Worm (Caenorhabditis elegans) whole organism, midembryonic: ENCODE measurements around the gene C04F5.2.

Experiments
- T22C8.4 ChIP-seq: fragments of 200-800 bp; sonication (Bioruptor generic); IDR thresholded peaks from 2 replicates; pipeline ENCODE4 v1.3.6; 2022; ENCODE audit warnings: missing genetic modification characterization, missing compliant biosample characterization
- med-1 ChIP-seq: sonication (generic microtip); optimal IDR thresholded peaks from 2 replicates; lab custom pipeline; 2017; ENCODE audit warnings: missing genetic modification characterization, mild to moderate bottlenecking, missing compliant biosample characterization, antibody characterized with exemption, missing genetic modification reagents; ENCODE audit not compliant: insufficient read depth
- tab-1 ChIP-seq: fragments of 200-800 bp; sonication (Bioruptor generic); IDR thresholded peaks from 2 replicates; pipeline ENCODE4 v1.3.6; 2022; ENCODE audit warnings: missing genetic modification characterization, missing compliant biosample characterization
- ztf-23 ChIP-seq: fragments of 200-800 bp; sonication (Bioruptor generic); IDR thresholded peaks from 2 replicates; pipeline ENCODE4 v1.3.6; 2022; ENCODE audit warnings: missing genetic modification reagents, missing genetic modification characterization, missing compliant biosample characterization

DNA sequence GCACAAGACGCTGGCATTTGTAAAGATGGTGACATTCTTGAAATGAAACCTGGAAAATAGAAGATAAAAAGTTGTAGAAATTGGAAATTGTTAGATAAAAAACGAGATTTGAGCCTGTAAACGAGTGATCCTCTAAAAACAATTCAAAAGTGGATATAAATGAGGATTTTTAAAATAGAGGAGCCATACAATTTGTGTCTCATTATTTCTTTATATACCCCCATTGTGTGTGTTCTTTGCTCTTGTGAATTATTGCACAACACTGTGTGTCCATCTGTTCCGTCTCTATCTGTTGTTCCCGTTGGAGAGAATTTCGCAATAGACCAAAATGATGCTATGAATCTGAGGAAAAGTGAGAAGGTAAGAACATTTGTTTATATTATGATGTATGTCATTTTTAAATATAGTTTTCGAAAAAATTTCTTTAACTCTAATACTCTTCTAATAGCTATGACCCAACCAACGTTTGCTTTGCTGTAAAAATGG, 10.0 kb downstream of the C04F5.2 start, which contains the start of gene Y58A7A.5:
- TF ChIP-seq T22C8.4 (GFP tag; lab: Robert Waterston, UW) (no peak), tab-1 (GFP tag; lab: Robert Waterston, UW) (no peak), ztf-23 (GFP tag; lab: Robert Waterston, UW) (no peak), med-1 (no peak)
